Worm (Caenorhabditis elegans): Measurements from ENCODE around the gene Y57G11C.14.

DNA sequence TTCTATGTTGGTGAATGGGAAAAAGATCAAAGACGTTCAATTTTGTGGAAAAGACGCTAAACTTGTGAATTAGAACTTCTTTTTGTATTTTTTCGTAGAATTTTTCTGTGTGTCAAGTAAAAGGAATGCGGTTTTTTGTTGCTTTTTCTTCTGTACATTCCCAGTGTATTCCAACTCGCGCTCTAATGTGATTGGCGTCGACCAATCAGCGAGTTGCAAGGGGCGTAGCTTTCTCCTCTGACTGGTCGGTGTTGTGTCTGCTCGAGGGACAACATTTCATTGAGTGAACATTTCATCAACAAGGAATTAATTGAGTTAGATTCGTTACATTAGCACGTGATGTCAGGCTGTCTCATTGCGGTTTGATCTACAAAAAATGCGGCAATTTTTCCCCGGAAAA is 1.8 kb downstream of the Y57G11C.14 start:
- TF ChIP-seq W03F9.2 (tag; optimal IDR thresholded peaks at IDR 0.05) = no peak
- TF ChIP-seq him-1 (tag; optimal IDR thresholded peaks at IDR 0.05) = no peak
- TF ChIP-seq dao-5 (tag; optimal IDR thresholded peaks at IDR 0.05) = no peak

Data from whole organism, L4/young adult.